Worm (Caenorhabditis elegans) whole organism, mixed stage, embryonic: ENCODE results near the gene srg-45.

Experiments used
- ceh-83 ChIP-seq: fragments of 200-800 bp; sonication (Bioruptor generic); optimal IDR thresholded peaks from 2 replicates; lab custom pipeline; 2018; ENCODE audit warnings: mild to moderate bottlenecking, missing genetic modification characterization, missing compliant biosample characterization
- elt-1 ChIP-seq: sonication (generic microtip); optimal IDR thresholded peaks from 2 replicates; lab custom pipeline; 2017; ENCODE audit warnings: missing genetic modification characterization, mild to moderate bottlenecking, missing compliant biosample characterization, antibody characterized with exemption, moderate library complexity, borderline replicate concordance; ENCODE audit not compliant: insufficient read depth
- lin-13 ChIP-seq: fragments of 150-350 bp; optimal IDR thresholded peaks from 2 replicates; lab custom pipeline; 2014; ENCODE audit warnings: missing biosample characterization, missing genetic modification characterization
- nhr-76 ChIP-seq: sonication (generic microtip); optimal IDR thresholded peaks from 2 replicates; lab custom pipeline; 2017; ENCODE audit warnings: missing biosample characterization, missing genetic modification characterization

- TF ChIP-seq nhr-76 (tag; lab: Kevin White, UChicago), result no peak
- TF ChIP-seq elt-1 (tag; lab: Kevin White, UChicago), result no peak
- no peak for TF ChIP-seq ceh-83 (GFP tag; lab: Kevin White, UChicago)
- no peak for TF ChIP-seq lin-13 (tag; lab: Kevin White, UChicago)
These were observed 45.2 kb downstream of the srg-45 start, which contains the start of gene sqt-3 for ce11 chrV:12352445-12352844.
